Fruit fly (Drosophila melanogaster): ENCODE data around the gene zfh2.

- TF ChIP-seq Sox14 (GFP tag; optimal IDR thresholded peaks at IDR 0.05) (no peak), CG8119 (GFP tag; IDR thresholded peaks at IDR 0.05) (no peak), Blimp-1 (GFP tag; optimal IDR thresholded peaks at IDR 0.05) (no peak), CG11294 (GFP tag; IDR thresholded peaks at IDR 0.05) (no peak), CG4318 (GFP tag; optimal IDR thresholded peaks at IDR 0.05) (no peak), CG6854 (GFP tag; optimal IDR thresholded peaks at IDR 0.05) (no peak), Hr38 (GFP tag; optimal IDR thresholded peaks at IDR 0.05) (no peak), Met (GFP tag; optimal IDR thresholded peaks at IDR 0.05) (no peak), achi (GFP tag; optimal IDR thresholded peaks at IDR 0.05) (no peak), fd85E (GFP tag; optimal IDR thresholded peaks at IDR 0.05) (no peak), CG3032 (tag; optimal IDR thresholded peaks at IDR 0.05) (no peak)
Measured at dm6 chr4:499080-499479, 2.5 kb upstream of the zfh2 start.

All from whole organism, prepupa.